Worm (Caenorhabditis elegans) whole organism, mixed stage, embryonic: ENCODE results near the gene clec-163.

Source experiments
- ceh-83 ChIP-seq: fragments of 200-800 bp; sonication (Bioruptor generic); optimal IDR thresholded peaks from 2 replicates; lab custom pipeline; 2018; ENCODE audit warnings: mild to moderate bottlenecking, missing genetic modification characterization, missing compliant biosample characterization
- flh-1 ChIP-seq: fragments of 200-800 bp; sonication (Bioruptor generic); optimal IDR thresholded peaks from 2 replicates; lab custom pipeline; 2018; ENCODE audit warnings: mild to moderate bottlenecking, missing genetic modification characterization, moderate library complexity, missing compliant biosample characterization
- nhr-76 ChIP-seq: sonication (generic microtip); optimal IDR thresholded peaks from 2 replicates; lab custom pipeline; 2017; ENCODE audit warnings: missing biosample characterization, missing genetic modification characterization
- pha-4 ChIP-seq: fragments of 150-350 bp; optimal IDR thresholded peaks from 2 replicates; lab custom pipeline; 2018; ENCODE audit warnings: missing biosample characterization, missing genetic modification reagents, missing genetic modification characterization
- tbx-8 ChIP-seq: fragments of 200-800 bp; sonication (Bioruptor generic); optimal IDR thresholded peaks from 2 replicates; lab custom pipeline; 2018; ENCODE audit warnings: mild to moderate bottlenecking, missing genetic modification characterization, moderate library complexity, missing compliant biosample characterization

DNA sequence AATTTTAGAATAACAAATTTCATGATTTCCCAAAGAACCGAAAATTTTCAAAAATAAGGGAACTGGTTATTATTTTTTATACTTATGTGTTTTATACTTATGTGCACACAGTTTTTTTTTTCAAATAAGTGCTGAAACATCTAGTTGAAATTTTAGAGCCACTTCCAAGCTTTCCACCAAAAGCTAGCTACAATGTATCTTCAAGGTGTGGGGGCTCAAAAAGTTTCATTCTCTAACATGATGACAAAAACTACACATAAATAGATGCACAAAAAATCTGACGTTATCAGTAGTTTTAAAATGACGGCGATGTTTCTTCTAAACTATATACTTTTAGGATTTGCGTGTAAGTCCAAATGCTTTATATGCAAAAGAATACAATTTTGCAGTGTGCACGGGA, at the start of gene clec-163:
- TF ChIP-seq ceh-83 (GFP tag; lab: Kevin White, UChicago) (no peak), nhr-76 (tag; lab: Kevin White, UChicago) (no peak), tbx-8 (GFP tag; lab: Kevin White, UChicago) (no peak), pha-4 (tag; lab: Kevin White, UChicago) (no peak), flh-1 (GFP tag; lab: Kevin White, UChicago) (no peak)
